Worm (Caenorhabditis elegans) whole organism, late embryonic: Measurements from ENCODE around the gene ZK185.4.

Experiments used
- C08G9.2 ChIP-seq: sonication (generic microtip); optimal IDR thresholded peaks from 2 replicates; lab custom pipeline; 2016; ENCODE audit warnings: mild to moderate bottlenecking, missing genetic modification characterization, moderate library complexity, missing compliant biosample characterization
- C38D4.7 ChIP-seq: fragments of 200-800 bp; sonication (Bioruptor generic); optimal IDR thresholded peaks from 2 replicates; lab custom pipeline; 2018; ENCODE audit warnings: mild to moderate bottlenecking, missing genetic modification characterization, moderate library complexity, missing compliant biosample characterization
- Y22D7AL.16 ChIP-seq: sonication (generic microtip); optimal IDR thresholded peaks from 2 replicates; lab custom pipeline; 2016; ENCODE audit warnings: missing genetic modification characterization, missing compliant biosample characterization
- ceh-30 ChIP-seq: fragments of 150-350 bp; optimal IDR thresholded peaks from 2 replicates; lab custom pipeline; 2014; ENCODE audit warnings: missing biosample characterization, missing genetic modification characterization
- ceh-31 ChIP-seq: sonication (generic microtip); optimal IDR thresholded peaks from 2 replicates; lab custom pipeline; 2016; ENCODE audit warnings: missing genetic modification characterization, missing compliant biosample characterization
- ceh-45 ChIP-seq: fragments of 200-800 bp; sonication (Bioruptor generic); IDR thresholded peaks from 2 replicates; pipeline ENCODE4 v1.3.6; 2022; ENCODE audit warnings: missing genetic modification reagents, missing genetic modification characterization, missing compliant biosample characterization
- che-1 ChIP-seq: sonication (generic microtip); optimal IDR thresholded peaks from 2 replicates; lab custom pipeline; 2016; ENCODE audit warnings: mild to moderate bottlenecking, missing genetic modification characterization, missing compliant biosample characterization
- elt-2 ChIP-seq: sonication (generic microtip); optimal IDR thresholded peaks from 2 replicates; lab custom pipeline; 2016; ENCODE audit warnings: missing genetic modification reagents, missing genetic modification characterization, missing compliant biosample characterization
- elt-4 ChIP-seq: sonication (generic microtip); optimal IDR thresholded peaks from 2 replicates; lab custom pipeline; 2016; ENCODE audit warnings: missing genetic modification characterization, missing compliant biosample characterization
- eyg-1 ChIP-seq: sonication (generic microtip); optimal IDR thresholded peaks from 2 replicates; lab custom pipeline; 2016; ENCODE audit warnings: missing genotype, missing genetic modification characterization, missing compliant biosample characterization
- fax-1 ChIP-seq: sonication (generic microtip); optimal IDR thresholded peaks from 2 replicates; lab custom pipeline; 2016; ENCODE audit warnings: missing genotype, missing genetic modification characterization, missing compliant biosample characterization
- fkh-6 ChIP-seq: sonication (generic microtip); optimal IDR thresholded peaks from 2 replicates; lab custom pipeline; 2016; ENCODE audit warnings: missing genetic modification characterization, missing compliant biosample characterization
- hlh-13 ChIP-seq: fragments of 200-800 bp; sonication (Bioruptor generic); optimal IDR thresholded peaks from 2 replicates; lab custom pipeline; 2018; ENCODE audit warnings: mild to moderate bottlenecking, missing genetic modification characterization, missing compliant biosample characterization
- hlh-15 ChIP-seq: sonication (generic microtip); optimal IDR thresholded peaks from 2 replicates; lab custom pipeline; 2016; ENCODE audit warnings: missing genetic modification characterization, missing compliant biosample characterization
- hlh-6 ChIP-seq: sonication (generic microtip); optimal IDR thresholded peaks from 2 replicates; lab custom pipeline; 2016; ENCODE audit warnings: missing genotype, missing genetic modification characterization, missing compliant biosample characterization
- lim-6 ChIP-seq: sonication (generic microtip); optimal IDR thresholded peaks from 2 replicates; lab custom pipeline; 2016; ENCODE audit warnings: missing genetic modification characterization, missing compliant biosample characterization
- madf-2 ChIP-seq: sonication (generic microtip); optimal IDR thresholded peaks from 2 replicates; lab custom pipeline; 2017; ENCODE audit warnings: missing genetic modification characterization, missing compliant biosample characterization
- nfya-1 ChIP-seq: sonication (generic microtip); optimal IDR thresholded peaks from 2 replicates; lab custom pipeline; 2017; ENCODE audit warnings: missing genetic modification characterization, mild to moderate bottlenecking, missing compliant biosample characterization, antibody characterized with exemption, moderate library complexity
- npax-4 ChIP-seq: sonication (generic microtip); optimal IDR thresholded peaks from 2 replicates; lab custom pipeline; 2016; ENCODE audit warnings: missing genetic modification characterization, missing compliant biosample characterization
- pat-9 ChIP-seq: fragments of 200-800 bp; sonication (Bioruptor generic); optimal IDR thresholded peaks from 2 replicates; lab custom pipeline; 2018; ENCODE audit warnings: mild to moderate bottlenecking, missing genetic modification characterization, moderate library complexity, missing compliant biosample characterization
- pax-1 ChIP-seq: fragments of 150-350 bp; optimal IDR thresholded peaks from 2 replicates; lab custom pipeline; 2014; ENCODE audit warnings: missing biosample characterization, missing genetic modification characterization
- pha-4 ChIP-seq: fragments of 150-350 bp; optimal IDR thresholded peaks from 2 replicates; lab custom pipeline; 2018; ENCODE audit warnings: missing biosample characterization, missing genetic modification reagents, missing genetic modification characterization
- pqm-1 ChIP-seq: sonication (generic microtip); optimal IDR thresholded peaks from 2 replicates; lab custom pipeline; 2016; ENCODE audit warnings: missing genetic modification characterization, missing compliant biosample characterization
- pros-1 ChIP-seq: fragments of 150-350 bp; optimal IDR thresholded peaks from 2 replicates; lab custom pipeline; 2014; ENCODE audit warnings: missing biosample characterization, missing genetic modification reagents, missing genetic modification characterization
- ref-2 ChIP-seq: sonication (generic microtip); optimal IDR thresholded peaks from 2 replicates; lab custom pipeline; 2016; ENCODE audit warnings: missing genetic modification characterization, missing compliant biosample characterization
- sox-4 ChIP-seq: sonication (generic microtip); optimal IDR thresholded peaks from 2 replicates; lab custom pipeline; 2017; ENCODE audit warnings: mild to moderate bottlenecking, missing genetic modification characterization, inconsistent platforms, missing compliant biosample characterization
- tbx-7 ChIP-seq: sonication (generic microtip); optimal IDR thresholded peaks from 2 replicates; lab custom pipeline; 2016; ENCODE audit warnings: missing genotype, missing genetic modification characterization, missing compliant biosample characterization
- unc-3 ChIP-seq, 2 experiments: fragments of 200-800 bp in 1 of 2; sonication (Bioruptor generic) in 1 of 2; sonication (generic microtip) in 1 of 2; conservative IDR thresholded peaks in 1 of 2; optimal IDR thresholded peaks in 1 of 2; 2 replicates each; pipeline versions ENCODE4 v1.3.6 to Lab custom; 2016 to 2022; ENCODE audit warnings: missing compliant biosample characterization in 2 of 2, missing genetic modification characterization in 2 of 2, missing genetic modification reagents in 1 of 2
- zip-5 ChIP-seq: sonication (generic microtip); optimal IDR thresholded peaks from 2 replicates; lab custom pipeline; 2016; ENCODE audit warnings: missing genetic modification characterization, missing compliant biosample characterization
- ztf-16 ChIP-seq: sonication (generic microtip); optimal IDR thresholded peaks from 2 replicates; lab custom pipeline; 2017; ENCODE audit warnings: missing genetic modification characterization, missing compliant biosample characterization

Gene ZK185.4

DNA sequence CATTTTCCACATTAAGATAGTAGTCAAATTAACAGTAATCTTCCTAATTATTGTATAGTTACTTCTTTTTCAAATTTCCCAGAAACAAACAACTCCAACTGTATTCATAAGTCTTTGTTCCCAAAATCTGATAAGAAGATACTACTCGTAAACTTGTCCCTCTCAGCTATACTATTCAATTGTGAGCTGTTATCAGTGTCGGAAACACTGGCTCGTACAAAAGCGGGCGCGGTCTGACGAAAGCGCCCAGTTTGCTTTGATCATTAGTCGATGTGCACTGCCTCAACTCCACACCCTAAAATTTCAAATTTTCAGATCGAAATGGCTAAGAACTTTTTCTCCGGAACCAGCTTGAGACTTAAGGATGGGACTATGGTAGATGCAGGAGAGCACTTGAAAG, 46.2 kb downstream of the ZK185.4 start, which contains the start of gene trx-3:
Gene trx-3 (plus strand): TSS at position 291 of the 400 bp plus-strand sequence.
- TF ChIP-seq zip-5 (tag; lab: Kevin White, UChicago) (no peak), madf-2 (tag; lab: Kevin White, UChicago) (no peak)
- TF ChIP-seq, all 69 proteins: peak for 0

DNA sequence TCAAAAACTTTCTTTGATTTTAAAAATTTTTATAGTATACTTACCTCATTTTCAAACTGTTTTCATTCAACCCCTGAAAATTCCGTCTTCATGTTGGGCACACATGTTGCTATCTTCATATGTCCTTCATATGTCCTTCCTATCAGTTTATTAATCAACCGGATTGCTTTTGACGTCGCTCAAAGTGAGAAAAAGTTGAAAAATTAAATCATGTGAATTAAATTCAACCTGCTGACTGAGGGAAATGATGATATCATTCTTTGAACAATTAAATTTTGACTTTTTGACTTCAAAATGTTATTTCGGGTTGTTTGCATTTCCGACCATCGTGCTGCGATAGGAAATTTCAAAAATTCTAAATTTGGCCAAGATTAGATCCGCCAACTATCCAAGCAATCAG, 48.4 kb downstream of the ZK185.4 start:
- TF ChIP-seq tbx-7 (no peak), elt-2 (tag; lab: Kevin White, UChicago) (no peak), npax-4 (tag; lab: Kevin White, UChicago) (no peak), che-1 (tag; lab: Kevin White, UChicago) (no peak), eyg-1 (tag; lab: Kevin White, UChicago) (no peak), fkh-6 (no peak), ceh-30 (tag; lab: Kevin White, UChicago) (no peak), ceh-31 (tag; lab: Kevin White, UChicago) (no peak), lim-6 (tag; lab: Kevin White, UChicago) (no peak), fax-1 (tag; lab: Kevin White, UChicago) (no peak), pat-9 (tag; lab: Kevin White, UChicago) (no peak)

DNA sequence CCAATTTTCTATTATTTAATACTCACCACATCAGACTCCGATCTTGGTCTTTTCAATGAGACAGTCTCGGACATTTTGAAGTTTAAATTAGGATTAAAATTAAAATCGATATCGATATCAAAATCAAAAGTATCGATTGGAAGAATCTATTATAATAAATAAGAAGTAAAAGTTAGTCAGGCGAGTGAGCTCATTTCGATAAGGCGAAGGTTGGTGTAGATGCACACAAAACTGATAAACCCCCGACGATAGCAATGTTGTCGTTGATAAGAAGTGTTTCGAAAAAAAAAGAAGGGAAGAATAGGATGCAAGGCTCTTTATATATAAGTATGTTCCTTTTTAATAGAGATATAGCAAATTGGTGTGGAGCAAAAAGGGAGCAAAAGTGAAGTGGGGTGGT, 50.4 kb downstream of the ZK185.4 start, which contains the start of gene M01H9.4:
Gene M01H9.4 (minus strand): TSS at position 379 of the 400 bp plus-strand sequence.
- TF ChIP-seq hlh-13 (no peak), pha-4 (no peak), sox-4 (tag; lab: Kevin White, UChicago) (no peak), ref-2 (tag; lab: Kevin White, UChicago) (no peak), C08G9.2 (tag; lab: Kevin White, UChicago) (no peak), ztf-16 (tag; lab: Kevin White, UChicago) (no peak), ceh-45 (GFP tag; lab: Robert Waterston, UW) (no peak), madf-2 (tag; lab: Kevin White, UChicago) (no peak), nfya-1 (tag; lab: Kevin White, UChicago) (no peak), pqm-1 (tag; lab: Kevin White, UChicago) (peak; percentile 4), che-1 (tag; lab: Kevin White, UChicago) (no peak), pax-1 (tag; lab: Kevin White, UChicago) (no peak), hlh-6 (tag; lab: Kevin White, UChicago) (no peak), elt-2 (tag; lab: Kevin White, UChicago) (peak; percentile 98), elt-4 (tag; lab: Kevin White, UChicago) (no peak), pros-1 (tag; lab: Kevin White, UChicago) (no peak)

DNA sequence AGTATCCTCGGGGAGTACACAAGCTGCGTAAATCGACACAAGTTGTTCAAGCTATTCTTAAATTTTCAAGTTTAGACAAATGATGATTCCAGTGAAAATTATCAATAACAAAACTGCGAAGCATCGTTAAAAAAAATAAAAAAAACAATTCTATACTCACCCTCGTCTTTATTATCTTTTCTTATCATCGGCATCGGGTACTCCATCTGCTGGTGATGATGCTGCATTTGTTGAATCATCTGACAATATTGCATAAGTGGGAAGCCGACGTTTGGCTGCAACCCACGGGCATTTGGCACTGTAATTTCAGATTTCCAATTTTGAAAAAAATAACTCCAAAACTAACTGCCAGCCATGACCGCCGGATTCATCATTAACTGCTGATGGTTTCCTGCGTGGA, 51.6 kb downstream of the ZK185.4 start:
- TF ChIP-seq pqm-1 (tag; lab: Kevin White, UChicago): no peak
- no peak for TF ChIP-seq hlh-15 (tag; lab: Kevin White, UChicago)
- TF ChIP-seq Y22D7AL.16 (tag; lab: Kevin White, UChicago): no peak
- no peak for TF ChIP-seq hlh-6 (tag; lab: Kevin White, UChicago)
- TF ChIP-seq C38D4.7 (GFP tag; lab: Kevin White, UChicago): no peak
- TF ChIP-seq fax-1 (tag; lab: Kevin White, UChicago): no peak
- no peak for TF ChIP-seq unc-3 (GFP tag; conservative IDR thresholded peaks at IDR 0.05; lab: Robert Waterston, UW)
- no peak for TF ChIP-seq unc-3 (tag; optimal IDR thresholded peaks at IDR 0.05; lab: Kevin White, UChicago)
